Fruit fly (Drosophila melanogaster): ENCODE measurements around the gene Keap1.

The Keap1 gene

dm6 chr3R:17029796-17030195 lies 49.9 kb downstream of the Keap1 start:
- TF ChIP-seq CG7045 (GFP tag; optimal IDR thresholded peaks at IDR 0.05) (no peak), CG11617 (GFP tag; optimal IDR thresholded peaks at IDR 0.05) (no peak), Mnt (GFP tag; optimal IDR thresholded peaks at IDR 0.05) (no peak), Crg-1 (GFP tag; optimal IDR thresholded peaks at IDR 0.05) (no peak), CG14711 (tag; optimal IDR thresholded peaks at IDR 0.05) (no peak), CG5204 (GFP tag; optimal IDR thresholded peaks at IDR 0.05) (no peak), toe (GFP tag; optimal IDR thresholded peaks at IDR 0.05) (no peak), CG7101 (tag; optimal IDR thresholded peaks at IDR 0.05) (no peak), cnc (optimal IDR thresholded peaks at IDR 0.05) (no peak), pad (GFP tag; optimal IDR thresholded peaks at IDR 0.05) (no peak), Clk (GFP tag; optimal IDR thresholded peaks at IDR 0.05) (no peak), CG12768 (GFP tag; optimal IDR thresholded peaks at IDR 0.05) (no peak)

- TF ChIP-seq Mnt (GFP tag; optimal IDR thresholded peaks at IDR 0.05) = no peak
- no peak for TF ChIP-seq CG14711 (tag; optimal IDR thresholded peaks at IDR 0.05)
- TF ChIP-seq CG11617 (GFP tag; optimal IDR thresholded peaks at IDR 0.05) = no peak
- TF ChIP-seq cic (GFP tag; optimal IDR thresholded peaks at IDR 0.05) = no peak
- TF ChIP-seq pad (GFP tag; optimal IDR thresholded peaks at IDR 0.05) = no peak
- TF ChIP-seq kay (GFP tag; ENCODE audit: borderline replicate concordance) = no peak
These were observed 51.4 kb downstream of the Keap1 start, which contains the start of gene CG5225 for dm6 chr3R:17028393-17028792. Gene CG5225 (plus strand): TSS chr3R:17028693.

Measured in whole organism, adult.